Fruit fly (Drosophila melanogaster) whole organism, adult: Measurements from ENCODE around the gene CG31955.

ENCODE experiments used
- CG12768 ChIP-seq: fragments of 200-800 bp; sonication (Bioruptor generic); optimal IDR thresholded peaks from 2 replicates; lab custom pipeline; 2017; ENCODE audit warnings: missing biosample characterization, missing genetic modification characterization, mild to moderate bottlenecking, moderate library complexity, missing genetic modification reagents
- CG14711 ChIP-seq: fragments of 200-800 bp; sonication (Bioruptor generic); optimal IDR thresholded peaks from 2 replicates; lab custom pipeline; 2018; ENCODE audit warnings: missing biosample characterization, mild to moderate bottlenecking, missing genetic modification characterization, moderate library complexity
- CG1620 ChIP-seq: fragments of 200-800 bp; sonication (Bioruptor generic); optimal IDR thresholded peaks from 2 replicates; lab custom pipeline; 2016; ENCODE audit warnings: missing biosample characterization, missing genetic modification characterization
- CG5204 ChIP-seq: fragments of 200-800 bp; sonication (Bioruptor generic); optimal IDR thresholded peaks from 2 replicates; lab custom pipeline; 2016; ENCODE audit warnings: missing biosample characterization, missing genetic modification characterization
- Clk ChIP-seq: fragments of 200-800 bp; sonication (Bioruptor generic); optimal IDR thresholded peaks from 2 replicates; lab custom pipeline; 2017; ENCODE audit warnings: missing biosample characterization, missing genetic modification characterization
- Mnt ChIP-seq: fragments of 200-800 bp; sonication (Bioruptor generic); optimal IDR thresholded peaks from 2 replicates; lab custom pipeline; 2016; ENCODE audit warnings: missing biosample characterization, mild to moderate bottlenecking, missing genetic modification characterization
- kay ChIP-seq: fragments of 200-800 bp; sonication (Bioruptor generic); peaks from one replicate; lab custom pipeline; 2016; ENCODE audit warnings: missing biosample characterization, missing genetic modification characterization, borderline replicate concordance
- pad ChIP-seq: fragments of 200-800 bp; sonication (Bioruptor generic); optimal IDR thresholded peaks from 3 replicates; lab custom pipeline; 2017; ENCODE audit warnings: missing biosample characterization, missing genetic modification characterization, mild to moderate bottlenecking, moderate library complexity, missing genetic modification reagents
- tj ChIP-seq: fragments of 200-800 bp; sonication (Bioruptor generic); optimal IDR thresholded peaks from 3 replicates; lab custom pipeline; 2017; ENCODE audit warnings: missing biosample characterization, mild to moderate bottlenecking, missing genetic modification characterization, moderate library complexity
- toe ChIP-seq: fragments of 200-800 bp; sonication (Bioruptor generic); optimal IDR thresholded peaks from 2 replicates; lab custom pipeline; 2016; ENCODE audit warnings: missing biosample characterization, missing genetic modification characterization

dm6 chr2L:3700990-3701389 is 11.9 kb downstream of the CG31955 start, which contains the start of gene CG42467:
- no peak for TF ChIP-seq tj (GFP tag; lab: Kevin White, UChicago)
- no peak for TF ChIP-seq kay (GFP tag; lab: Kevin White, UChicago)
- TF ChIP-seq CG5204, result no peak
- no peak for TF ChIP-seq CG14711 (tag; lab: Kevin White, UChicago)
- no peak for TF ChIP-seq CG12768
- no peak for TF ChIP-seq pad (GFP tag; lab: Kevin White, UChicago)
- no peak for TF ChIP-seq Clk (GFP tag; lab: Kevin White, UChicago)
- TF ChIP-seq CG1620 (GFP tag; lab: Kevin White, UChicago), result no peak
- TF ChIP-seq Mnt (GFP tag; lab: Kevin White, UChicago), result no peak
- TF ChIP-seq toe (GFP tag; lab: Kevin White, UChicago), result no peak
